Worm (Caenorhabditis elegans) whole organism, early embryonic: Measurements from ENCODE around the gene twk-42.
A peak's percentile ranks its signal among the peaks of the same experiment; 100 is the strongest.

Experiments used
- B0310.2 ChIP-seq: sonication (generic microtip); optimal IDR thresholded peaks from 2 replicates; lab custom pipeline; 2016; ENCODE audit warnings: mild to moderate bottlenecking, missing genetic modification characterization, missing compliant biosample characterization
- F13C5.2 ChIP-seq: sonication (generic microtip); optimal IDR thresholded peaks from 2 replicates; lab custom pipeline; 2017; ENCODE audit warnings: mild to moderate bottlenecking, missing genetic modification characterization, inconsistent platforms, missing compliant biosample characterization
- aly-1 ChIP-seq: sonication (generic microtip); optimal IDR thresholded peaks from 2 replicates; lab custom pipeline; 2016; ENCODE audit warnings: missing genetic modification characterization, missing compliant biosample characterization
- ama-1 ChIP-seq: fragments of 150-350 bp; optimal IDR thresholded peaks from 2 replicates; lab custom pipeline; 2014
- ceh-13 ChIP-seq: fragments of 200-800 bp; sonication (Bioruptor generic); optimal IDR thresholded peaks from 2 replicates; lab custom pipeline; 2018; ENCODE audit warnings: mild to moderate bottlenecking, missing genetic modification characterization, missing compliant biosample characterization
- ceh-36 ChIP-seq: sonication (generic microtip); optimal IDR thresholded peaks from 2 replicates; lab custom pipeline; 2016; ENCODE audit warnings: missing genetic modification characterization, inconsistent platforms, missing compliant biosample characterization
- ets-7 ChIP-seq: sonication (generic microtip); optimal IDR thresholded peaks from 2 replicates; lab custom pipeline; 2016; ENCODE audit warnings: missing genotype, missing genetic modification characterization, missing compliant biosample characterization
- flt-1 ChIP-seq: fragments of 200-800 bp; sonication (Bioruptor generic); IDR thresholded peaks from 2 replicates; pipeline ENCODE4 v1.3.6; 2022; ENCODE audit warnings: missing genetic modification characterization, missing compliant biosample characterization
- hmbx-1 ChIP-seq: sonication (generic microtip); optimal IDR thresholded peaks from 2 replicates; lab custom pipeline; 2016; ENCODE audit warnings: mild to moderate bottlenecking, missing genetic modification characterization, missing compliant biosample characterization
- hmg-4 ChIP-seq: fragments of 200-800 bp; sonication (Bioruptor generic); optimal IDR thresholded peaks from 2 replicates; lab custom pipeline; 2018; ENCODE audit warnings: mild to moderate bottlenecking, missing genetic modification characterization, missing compliant biosample characterization
- hnd-1 ChIP-seq: sonication (generic microtip); optimal IDR thresholded peaks from 2 replicates; lab custom pipeline; 2016; ENCODE audit warnings: missing genetic modification characterization, missing compliant biosample characterization
- pes-1 ChIP-seq: fragments of 200-800 bp; sonication (Bioruptor generic); IDR thresholded peaks from 2 replicates; pipeline ENCODE4 v1.3.6; 2022; ENCODE audit warnings: missing genetic modification reagents, missing genetic modification characterization, missing compliant biosample characterization
- scrt-1 ChIP-seq: fragments of 200-800 bp; sonication (Bioruptor generic); IDR thresholded peaks from 2 replicates; pipeline ENCODE4 v1.3.6; 2022; ENCODE audit warnings: missing genetic modification characterization, missing compliant biosample characterization
- sea-1 ChIP-seq: fragments of 200-800 bp; sonication (Bioruptor generic); conservative IDR thresholded peaks from 2 replicates; pipeline ENCODE4 v1.3.6; 2022; ENCODE audit warnings: missing genetic modification characterization, missing compliant biosample characterization
- tbx-11 ChIP-seq: fragments of 200-800 bp; sonication (Bioruptor generic); IDR thresholded peaks from 2 replicates; pipeline ENCODE4 v1.3.6; 2022; ENCODE audit warnings: missing genetic modification characterization, missing compliant biosample characterization
- tbx-37 ChIP-seq: fragments of 200-800 bp; sonication (Bioruptor generic); conservative IDR thresholded peaks from 2 replicates; pipeline ENCODE4 v1.3.6; 2022; ENCODE audit warnings: missing genetic modification reagents, missing genetic modification characterization, missing compliant biosample characterization
- tra-4 ChIP-seq: sonication (generic microtip); optimal IDR thresholded peaks from 2 replicates; lab custom pipeline; 2017; ENCODE audit warnings: missing genetic modification characterization, missing compliant biosample characterization

Gene twk-42

DNA sequence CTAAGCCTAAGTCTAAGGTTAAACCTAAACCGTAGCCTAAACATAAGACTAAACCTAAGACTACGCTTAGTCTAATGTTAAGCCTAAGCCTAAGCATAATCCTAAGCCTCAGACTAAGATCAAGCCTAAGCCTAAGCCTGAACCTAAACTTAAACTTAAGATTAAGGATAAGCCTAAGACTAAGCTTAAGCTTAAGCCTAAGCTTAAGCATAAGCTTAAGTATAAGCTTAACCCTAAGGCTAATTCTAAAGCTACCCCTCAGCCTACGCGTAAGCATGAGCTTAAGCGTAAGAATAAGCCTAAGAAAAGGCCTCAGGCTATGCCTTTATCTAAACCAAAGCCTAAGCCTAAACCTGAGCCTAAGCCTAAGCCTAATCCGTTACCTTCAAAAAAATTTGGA, 4.1 kb downstream of the twk-42 start:
- TF ChIP-seq tbx-11 (GFP tag; lab: Robert Waterston, UW) (no peak), ceh-36 (tag; lab: Kevin White, UChicago) (peak; percentile 69), B0310.2 (tag; lab: Kevin White, UChicago) (no peak)

DNA sequence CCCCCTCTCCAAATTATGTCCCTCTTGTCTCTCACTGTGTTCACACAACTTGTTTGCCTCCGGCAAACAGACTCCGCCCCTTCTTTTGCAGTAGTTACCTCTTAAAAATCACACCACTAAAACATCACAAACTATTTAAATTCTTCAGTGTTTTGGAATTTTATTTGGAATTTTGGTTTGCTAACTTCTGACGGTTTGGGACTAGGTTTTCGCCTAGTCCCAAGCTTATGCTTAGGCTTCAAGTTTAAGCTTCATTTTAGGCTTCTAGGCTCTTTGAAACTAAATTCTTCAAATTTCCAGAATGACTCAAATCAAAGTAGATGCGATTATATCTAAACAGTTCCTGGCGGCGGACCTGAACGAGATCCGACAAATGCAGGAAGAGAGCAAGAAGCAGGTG, 7.7 kb downstream of the twk-42 start, which contains the start of gene fat-5:
Gene fat-5 (plus strand): TSS at position 301 of the 400 bp plus-strand sequence.
- TF ChIP-seq tbx-11 (GFP tag; lab: Robert Waterston, UW) (no peak), F13C5.2 (tag; lab: Kevin White, UChicago) (no peak), pes-1 (GFP tag; lab: Robert Waterston, UW) (no peak), tra-4 (tag; lab: Kevin White, UChicago) (no peak), scrt-1 (GFP tag; lab: Robert Waterston, UW) (no peak), ceh-13 (no peak), flt-1 (GFP tag; lab: Robert Waterston, UW) (no peak), ama-1 (no peak), B0310.2 (tag; lab: Kevin White, UChicago) (no peak), hmbx-1 (tag; lab: Kevin White, UChicago) (no peak), aly-1 (tag; lab: Kevin White, UChicago) (no peak), hnd-1 (tag; lab: Kevin White, UChicago) (no peak), ets-7 (tag; lab: Kevin White, UChicago) (no peak), ceh-36 (tag; lab: Kevin White, UChicago) (no peak), hmg-4 (GFP tag; lab: Kevin White, UChicago) (no peak), sea-1 (GFP tag; lab: Robert Waterston, UW) (no peak), tbx-37 (GFP tag; lab: Robert Waterston, UW) (no peak)

DNA sequence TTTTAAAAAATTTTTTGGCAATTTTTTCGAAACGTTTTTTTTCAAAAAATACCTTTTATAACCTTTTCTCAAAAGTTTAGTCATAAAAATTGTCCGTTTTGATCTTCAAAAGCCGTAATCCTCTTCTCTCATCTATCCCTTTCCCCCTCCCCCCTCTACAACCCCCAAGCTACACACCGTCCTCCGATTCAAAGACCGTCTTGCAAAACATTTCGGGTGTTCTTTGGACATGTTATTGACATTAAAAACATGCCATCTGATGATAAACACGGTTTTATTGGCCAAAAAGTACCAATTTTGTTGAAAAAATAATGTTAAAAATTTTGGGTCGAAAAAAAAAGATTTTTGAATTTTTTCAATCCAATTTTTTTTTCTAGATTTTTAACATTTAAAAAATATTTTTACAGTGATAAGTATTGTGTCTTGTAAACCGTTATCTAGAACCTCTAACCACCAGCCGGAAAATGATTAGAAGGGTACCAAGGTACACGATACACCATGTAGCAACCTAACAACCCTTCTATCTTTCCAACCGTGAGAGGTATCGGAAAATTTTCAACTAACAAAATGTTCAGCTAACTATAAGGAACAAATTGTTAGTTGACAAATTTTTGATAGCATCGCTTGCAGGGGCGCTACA, 9.2 kb downstream of the twk-42 start:
- TF ChIP-seq tbx-37 (GFP tag; lab: Robert Waterston, UW): no peak
- no peak for TF ChIP-seq tbx-11 (GFP tag; lab: Robert Waterston, UW)
- TF ChIP-seq tra-4 (tag; lab: Kevin White, UChicago): no peak
- TF ChIP-seq aly-1 (tag; lab: Kevin White, UChicago): no peak
- no peak for TF ChIP-seq F13C5.2 (tag; lab: Kevin White, UChicago)
- no peak for TF ChIP-seq hnd-1 (tag; lab: Kevin White, UChicago)
- TF ChIP-seq ceh-13: no peak

DNA sequence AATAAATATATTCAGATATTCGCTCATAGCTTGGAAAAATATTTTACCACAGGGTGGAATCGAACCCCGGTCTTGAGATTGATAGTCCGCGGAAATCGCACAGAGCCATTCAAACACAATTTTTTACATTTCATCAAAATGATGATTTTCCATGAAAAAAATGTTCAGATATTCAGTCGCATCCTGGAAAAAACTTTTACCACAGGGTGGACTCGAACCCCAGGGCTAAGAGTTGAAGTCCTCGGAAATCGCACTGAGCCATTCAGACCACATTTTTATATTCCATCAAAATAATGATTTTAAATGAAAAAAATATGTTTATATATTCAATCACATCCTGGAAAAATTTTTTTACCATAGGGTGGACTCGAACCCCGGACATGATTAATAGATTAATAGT, 9.9 kb downstream of the twk-42 start:
- TF ChIP-seq ceh-13 (no peak), sea-1 (GFP tag; lab: Robert Waterston, UW) (no peak), tbx-11 (GFP tag; lab: Robert Waterston, UW) (no peak), F13C5.2 (tag; lab: Kevin White, UChicago) (no peak), flt-1 (GFP tag; lab: Robert Waterston, UW) (no peak), tra-4 (tag; lab: Kevin White, UChicago) (no peak), ceh-36 (tag; lab: Kevin White, UChicago) (no peak), hnd-1 (tag; lab: Kevin White, UChicago) (no peak), B0310.2 (tag; lab: Kevin White, UChicago) (no peak), ets-7 (tag; lab: Kevin White, UChicago) (no peak), hmg-4 (GFP tag; lab: Kevin White, UChicago) (no peak), hmbx-1 (tag; lab: Kevin White, UChicago) (no peak), tbx-37 (GFP tag; lab: Robert Waterston, UW) (no peak), scrt-1 (GFP tag; lab: Robert Waterston, UW) (no peak), aly-1 (tag; lab: Kevin White, UChicago) (no peak)

DNA sequence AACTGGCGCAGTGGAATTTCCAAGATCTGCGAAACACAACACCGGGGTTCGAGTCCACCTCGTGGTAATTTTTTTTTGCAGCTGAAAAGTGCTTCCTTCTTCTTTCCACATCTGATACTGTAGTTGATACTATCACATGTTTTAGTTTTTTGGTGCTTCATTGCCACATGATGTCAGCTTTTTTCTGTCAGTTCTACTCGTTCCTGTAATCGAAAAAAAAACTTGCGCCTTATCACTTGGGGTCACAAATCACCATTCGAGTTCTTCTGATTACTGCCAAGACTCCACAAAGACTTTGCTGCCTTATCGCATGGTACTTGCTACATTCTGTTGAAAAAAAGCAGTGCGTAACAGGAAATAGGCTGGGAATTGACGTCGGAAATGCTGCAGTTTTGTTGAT, 10.7 kb downstream of the twk-42 start:
- TF ChIP-seq tbx-11 (GFP tag; lab: Robert Waterston, UW) (no peak), tbx-37 (GFP tag; lab: Robert Waterston, UW) (no peak), scrt-1 (GFP tag; lab: Robert Waterston, UW) (no peak), pes-1 (GFP tag; lab: Robert Waterston, UW) (no peak), B0310.2 (tag; lab: Kevin White, UChicago) (no peak), hmg-4 (GFP tag; lab: Kevin White, UChicago) (no peak), tra-4 (tag; lab: Kevin White, UChicago) (no peak), ets-7 (tag; lab: Kevin White, UChicago) (no peak), flt-1 (GFP tag; lab: Robert Waterston, UW) (no peak), F13C5.2 (tag; lab: Kevin White, UChicago) (no peak), aly-1 (tag; lab: Kevin White, UChicago) (no peak), ceh-13 (no peak), ama-1 (no peak), hnd-1 (tag; lab: Kevin White, UChicago) (no peak), hmbx-1 (tag; lab: Kevin White, UChicago) (no peak), sea-1 (GFP tag; lab: Robert Waterston, UW) (no peak), ceh-36 (tag; lab: Kevin White, UChicago) (no peak)

DNA sequence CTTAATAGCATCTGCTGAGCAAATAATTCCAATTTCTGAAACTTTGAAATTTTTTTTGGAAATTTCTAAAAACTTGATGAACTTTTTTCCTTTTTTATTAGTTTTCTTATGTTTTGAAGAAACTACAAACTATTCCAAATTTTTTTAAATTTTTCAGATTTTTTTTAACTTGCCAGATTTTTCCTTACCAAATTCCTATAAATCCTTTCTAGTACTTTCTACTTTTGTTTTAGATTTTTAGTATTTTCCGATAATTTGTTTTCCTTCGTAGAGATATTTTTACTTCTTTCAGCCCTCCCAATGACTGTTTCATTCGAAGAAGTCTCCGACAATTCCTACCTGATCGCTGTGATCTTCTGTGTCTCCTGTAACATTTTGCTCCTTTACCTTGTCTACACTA, 13.8 kb downstream of the twk-42 start, which contains the start of gene str-77:
Gene str-77 (plus strand): TSS at position 301 of the 400 bp plus-strand sequence.
- TF ChIP-seq B0310.2 (tag; lab: Kevin White, UChicago): no peak
- no peak for TF ChIP-seq ceh-13
- no peak for TF ChIP-seq hmbx-1 (tag; lab: Kevin White, UChicago)
- no peak for TF ChIP-seq F13C5.2 (tag; lab: Kevin White, UChicago)
- no peak for TF ChIP-seq ama-1

DNA sequence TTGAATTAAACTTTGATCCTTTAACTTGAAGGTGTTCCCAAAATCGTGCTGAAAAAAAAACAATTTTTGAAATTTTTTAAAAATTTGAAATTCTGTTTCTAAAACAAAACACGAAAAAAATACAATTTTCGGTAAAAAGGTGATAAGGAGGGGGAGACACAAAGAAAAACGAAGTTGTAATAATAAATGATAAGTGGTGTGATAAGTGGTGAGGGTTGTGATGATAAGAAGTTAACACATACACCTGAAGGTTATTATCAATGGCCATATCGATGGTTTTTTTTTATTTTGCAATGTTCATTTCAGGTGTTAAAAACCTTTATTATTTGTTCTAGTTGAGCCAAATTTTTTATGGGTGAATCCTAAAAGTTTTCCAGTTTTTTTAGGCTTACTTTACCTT, 18.1 kb downstream of the twk-42 start, which contains the start of gene twk-33:
Gene twk-33 (minus strand): TSS at position 48 of the 400 bp plus-strand sequence.
- TF ChIP-seq hnd-1 (tag; lab: Kevin White, UChicago) (no peak), sea-1 (GFP tag; lab: Robert Waterston, UW) (no peak), ama-1 (no peak), hmg-4 (GFP tag; lab: Kevin White, UChicago) (no peak), tbx-11 (GFP tag; lab: Robert Waterston, UW) (no peak), hmbx-1 (tag; lab: Kevin White, UChicago) (no peak), ceh-36 (tag; lab: Kevin White, UChicago) (no peak), aly-1 (tag; lab: Kevin White, UChicago) (no peak), scrt-1 (GFP tag; lab: Robert Waterston, UW) (no peak), ceh-13 (no peak), B0310.2 (tag; lab: Kevin White, UChicago) (no peak), tbx-37 (GFP tag; lab: Robert Waterston, UW) (no peak), tra-4 (tag; lab: Kevin White, UChicago) (no peak), pes-1 (GFP tag; lab: Robert Waterston, UW) (no peak), flt-1 (GFP tag; lab: Robert Waterston, UW) (no peak)
